Worm (Caenorhabditis elegans): ENCODE data around the gene dct-6.

ce11 chrIII:5998640-5999039 is 32.4 kb downstream of the dct-6 start:
- TF ChIP-seq tbx-2 (tag; optimal IDR thresholded peaks at IDR 0.05) (no peak), snpc-4 (tag; optimal IDR thresholded peaks at IDR 0.05) (no peak), egl-27 (tag; optimal IDR thresholded peaks at IDR 0.05) (no peak), aly-2 (tag; optimal IDR thresholded peaks at IDR 0.05) (no peak), egl-13 (tag; optimal IDR thresholded peaks at IDR 0.05) (no peak), elt-3 (tag; optimal IDR thresholded peaks at IDR 0.05) (no peak), nhr-237 (tag; optimal IDR thresholded peaks at IDR 0.05) (no peak), unc-62 (GFP tag; optimal IDR thresholded peaks at IDR 0.05) (no peak), lin-13 (GFP tag; optimal IDR thresholded peaks at IDR 0.05) (no peak)

All from whole organism, L1 larva.